Worm (Caenorhabditis elegans) whole organism, L4 larva: ENCODE data around the gene D2096.9.
A peak's percentile ranks its signal among the peaks of the same experiment; 100 is the strongest.

Experiments used
- D1046.2 ChIP-seq: fragments of 200-800 bp; sonication (Bioruptor generic); IDR thresholded peaks from 2 replicates; pipeline ENCODE4 v1.3.6; 2022; ENCODE audit warnings: missing genetic modification characterization, missing compliant biosample characterization
- F26F4.8 ChIP-seq: fragments of 200-800 bp; sonication (Bioruptor generic); conservative IDR thresholded peaks from 2 replicates; pipeline ENCODE4 v1.3.6; 2022; ENCODE audit warnings: missing genetic modification characterization, missing compliant biosample characterization
- F49E8.2 ChIP-seq: sonication (generic microtip); optimal IDR thresholded peaks from 2 replicates; lab custom pipeline; 2016; ENCODE audit warnings: missing compliant biosample characterization, mild to moderate bottlenecking, missing genetic modification characterization, borderline replicate concordance
- R02D3.7 ChIP-seq: fragments of 150-350 bp; sonication (generic microtip); optimal IDR thresholded peaks from 3 replicates; lab custom pipeline; 2014; ENCODE audit warnings: missing biosample characterization, missing genetic modification characterization
- T20F7.1 ChIP-seq: fragments of 200-800 bp; sonication (Bioruptor generic); optimal IDR thresholded peaks from 2 replicates; lab custom pipeline; 2018; ENCODE audit warnings: mild to moderate bottlenecking, missing genetic modification characterization, missing compliant biosample characterization
- T26A8.4 ChIP-seq: fragments of 200-800 bp; sonication (Bioruptor generic); IDR thresholded peaks from 2 replicates; pipeline ENCODE4 v1.3.6; 2022; ENCODE audit warnings: missing genetic modification characterization, missing compliant biosample characterization
- Y105C5A.15 ChIP-seq: fragments of 200-800 bp; sonication (Bioruptor generic); IDR thresholded peaks from 2 replicates; pipeline ENCODE4 v1.3.6; 2022; ENCODE audit warnings: missing genetic modification characterization, missing compliant biosample characterization
- Y48G9A.11 ChIP-seq: fragments of 200-800 bp; sonication (Bioruptor generic); IDR thresholded peaks from 2 replicates; pipeline ENCODE4 v1.3.6; 2022; ENCODE audit warnings: missing genetic modification reagents, missing genetic modification characterization, missing compliant biosample characterization
- Y5F2A.4 ChIP-seq: fragments of 200-800 bp; sonication (Bioruptor generic); optimal IDR thresholded peaks from 2 replicates; lab custom pipeline; 2018; ENCODE audit warnings: mild to moderate bottlenecking, missing genetic modification characterization, missing compliant biosample characterization
- ama-1 ChIP-seq: fragments of 150-350 bp; optimal IDR thresholded peaks from 2 replicates; lab custom pipeline; 2014; ENCODE audit warnings: inconsistent platforms, mixed read lengths
- arid-1 ChIP-seq: fragments of 200-800 bp; sonication (Bioruptor generic); conservative IDR thresholded peaks from 2 replicates; pipeline ENCODE4 v1.3.6; 2022; ENCODE audit warnings: missing genetic modification reagents, missing genetic modification characterization, missing compliant biosample characterization
- attf-4 ChIP-seq: sonication (generic microtip); optimal IDR thresholded peaks from 3 replicates; lab custom pipeline; 2017; ENCODE audit warnings: missing biosample characterization, missing genetic modification characterization
- ceh-28 ChIP-seq: fragments of 150-350 bp; optimal IDR thresholded peaks from 2 replicates; lab custom pipeline; 2014; ENCODE audit warnings: missing biosample characterization, missing genetic modification reagents, missing genetic modification characterization
- ceh-32 ChIP-seq: sonication (generic microtip); optimal IDR thresholded peaks from 2 replicates; lab custom pipeline; 2016; ENCODE audit warnings: mild to moderate bottlenecking, missing genetic modification characterization, missing compliant biosample characterization; ENCODE audit not compliant: poor library complexity
- ceh-44 ChIP-seq: fragments of 200-800 bp; sonication (Bioruptor generic); IDR thresholded peaks from 2 replicates; pipeline ENCODE4 v1.3.6; 2022; ENCODE audit warnings: missing genetic modification reagents, missing genetic modification characterization, missing compliant biosample characterization
- cey-2 ChIP-seq: sonication (generic microtip); optimal IDR thresholded peaks from 3 replicates; lab custom pipeline; 2017; ENCODE audit warnings: missing genetic modification characterization, mild to moderate bottlenecking, missing compliant biosample characterization, antibody characterized with exemption, borderline replicate concordance; ENCODE audit not compliant: insufficient read depth
- daf-16 ChIP-seq, 3 experiments: sonication (generic microtip); optimal IDR thresholded peaks; 2 replicates each; lab custom pipeline; 2016 to 2017; ENCODE audit warnings: missing genetic modification characterization in 3 of 3, missing genetic modification reagents in 3 of 3, mild to moderate bottlenecking in 2 of 3, missing compliant biosample characterization in 2 of 3, missing biosample characterization in 1 of 3, moderate library complexity in 1 of 3
- daf-19 ChIP-seq: fragments of 200-800 bp; sonication (Bioruptor generic); conservative IDR thresholded peaks from 2 replicates; pipeline ENCODE4 v1.3.6; 2022; ENCODE audit warnings: missing genetic modification characterization, missing compliant biosample characterization
- daf-8 ChIP-seq: fragments of 200-800 bp; sonication (Bioruptor generic); IDR thresholded peaks from 2 replicates; pipeline ENCODE4 v1.3.6; 2022; ENCODE audit warnings: missing genetic modification characterization, missing compliant biosample characterization
- dmd-8 ChIP-seq: fragments of 200-800 bp; sonication (Bioruptor generic); IDR thresholded peaks from 2 replicates; pipeline ENCODE4 v1.3.6; 2022; ENCODE audit warnings: missing genetic modification characterization, missing compliant biosample characterization
- dve-1 ChIP-seq: sonication (generic microtip); optimal IDR thresholded peaks from 2 replicates; lab custom pipeline; 2017; ENCODE audit warnings: antibody characterized with exemption, mild to moderate bottlenecking, missing genetic modification characterization, missing compliant biosample characterization; ENCODE audit not compliant: insufficient read depth
- fkh-10 ChIP-seq: fragments of 150-350 bp; optimal IDR thresholded peaks from 2 replicates; lab custom pipeline; 2014; ENCODE audit warnings: missing biosample characterization, missing genetic modification reagents, missing genetic modification characterization
- lin-13 ChIP-seq: fragments of 150-350 bp; optimal IDR thresholded peaks from 2 replicates; lab custom pipeline; 2014; ENCODE audit warnings: missing biosample characterization, missing genetic modification reagents, missing genetic modification characterization
- lin-39 ChIP-seq: fragments of 150-350 bp; optimal IDR thresholded peaks from 2 replicates; lab custom pipeline; 2014; ENCODE audit warnings: missing biosample characterization, missing genetic modification reagents, missing genetic modification characterization
- madf-5 ChIP-seq, 2 experiments: fragments of 200-800 bp; sonication (Bioruptor generic); IDR thresholded peaks; 2 replicates each; pipeline ENCODE4 v1.3.6; 2022; ENCODE audit warnings: missing compliant biosample characterization in 2 of 2, missing genetic modification characterization in 2 of 2
- madf-9 ChIP-seq: fragments of 200-800 bp; sonication (Bioruptor generic); conservative IDR thresholded peaks from 2 replicates; pipeline ENCODE4 v1.3.6; 2022; ENCODE audit warnings: missing genetic modification reagents, missing genetic modification characterization, missing compliant biosample characterization
- mes-2 ChIP-seq: sonication (generic microtip); optimal IDR thresholded peaks from 2 replicates; lab custom pipeline; 2016; ENCODE audit warnings: missing genotype, mild to moderate bottlenecking, missing genetic modification characterization, missing compliant biosample characterization; ENCODE audit not compliant: poor library complexity, severe bottlenecking
- nhr-111 ChIP-seq: fragments of 200-800 bp; sonication (Bioruptor generic); optimal IDR thresholded peaks from 2 replicates; lab custom pipeline; 2018; ENCODE audit warnings: mild to moderate bottlenecking, missing genetic modification characterization, missing compliant biosample characterization
- nhr-28 ChIP-seq: fragments of 150-350 bp; optimal IDR thresholded peaks from 2 replicates; lab custom pipeline; 2014; ENCODE audit warnings: missing biosample characterization, missing genetic modification characterization
- nhr-41 ChIP-seq: fragments of 200-800 bp; sonication (Bioruptor generic); IDR thresholded peaks from 2 replicates; pipeline ENCODE4 v1.3.6; 2022; ENCODE audit warnings: missing genetic modification reagents, missing genetic modification characterization, missing compliant biosample characterization
- nhr-48 ChIP-seq: sonication (generic microtip); optimal IDR thresholded peaks from 2 replicates; lab custom pipeline; 2016; ENCODE audit warnings: mild to moderate bottlenecking, missing genetic modification characterization, missing compliant biosample characterization
- nhr-77 ChIP-seq: fragments of 150-350 bp; optimal IDR thresholded peaks from 2 replicates; lab custom pipeline; 2014; ENCODE audit warnings: missing biosample characterization, missing genetic modification characterization
- pqm-1 ChIP-seq: sonication (generic microtip); optimal IDR thresholded peaks from 2 replicates; lab custom pipeline; 2017; ENCODE audit warnings: missing biosample characterization, missing genetic modification characterization
- saeg-2 ChIP-seq: fragments of 200-800 bp; sonication (Bioruptor generic); IDR thresholded peaks from 2 replicates; pipeline ENCODE4 v1.3.6; 2022; ENCODE audit warnings: missing genetic modification reagents, missing genetic modification characterization, missing compliant biosample characterization
- set-16 ChIP-seq: fragments of 200-800 bp; sonication (Bioruptor generic); IDR thresholded peaks from 2 replicates; pipeline ENCODE4 v1.3.6; 2022; ENCODE audit warnings: missing genetic modification reagents, missing genetic modification characterization, missing compliant biosample characterization
- snpc-1.2 ChIP-seq: fragments of 200-800 bp; sonication (Bioruptor generic); IDR thresholded peaks from 2 replicates; pipeline ENCODE4 v1.3.6; 2022; ENCODE audit warnings: missing genetic modification reagents, missing genetic modification characterization, missing compliant biosample characterization
- snpc-4 ChIP-seq: fragments of 150-350 bp; optimal IDR thresholded peaks from 2 replicates; lab custom pipeline; 2014; ENCODE audit warnings: missing biosample characterization, missing genetic modification characterization
- spr-1 ChIP-seq: sonication (generic microtip); optimal IDR thresholded peaks from 2 replicates; lab custom pipeline; 2016; ENCODE audit warnings: mild to moderate bottlenecking, missing genetic modification characterization, missing compliant biosample characterization
- tra-1 ChIP-seq: fragments of 200-800 bp; sonication (Bioruptor generic); IDR thresholded peaks from 2 replicates; pipeline ENCODE4 v1.3.6; 2022; ENCODE audit warnings: missing genetic modification reagents, missing genetic modification characterization, missing compliant biosample characterization
- unc-130 ChIP-seq: sonication (generic microtip); optimal IDR thresholded peaks from 2 replicates; lab custom pipeline; 2016; ENCODE audit warnings: missing genetic modification reagents, missing genetic modification characterization, missing compliant biosample characterization
- vab-7 ChIP-seq: fragments of 200-800 bp; sonication (Bioruptor generic); IDR thresholded peaks from 2 replicates; pipeline ENCODE4 v1.3.6; 2022; ENCODE audit warnings: missing genetic modification reagents, missing genetic modification characterization, missing compliant biosample characterization
- zag-1 ChIP-seq: fragments of 150-350 bp; optimal IDR thresholded peaks from 2 replicates; lab custom pipeline; 2014; ENCODE audit warnings: missing biosample characterization, missing genetic modification characterization
- zfp-2 ChIP-seq: sonication (generic microtip); optimal IDR thresholded peaks from 2 replicates; lab custom pipeline; 2016; ENCODE audit warnings: mild to moderate bottlenecking, missing genetic modification characterization, missing compliant biosample characterization
- zfp-3 ChIP-seq: fragments of 200-800 bp; sonication (Bioruptor generic); conservative IDR thresholded peaks from 2 replicates; pipeline ENCODE4 v1.3.6; 2022; ENCODE audit warnings: missing genetic modification reagents, missing genetic modification characterization, missing compliant biosample characterization
- ztf-7 ChIP-seq: fragments of 150-350 bp; optimal IDR thresholded peaks from 2 replicates; lab custom pipeline; 2014; ENCODE audit warnings: missing biosample characterization, missing genetic modification characterization

The D2096.9 gene

DNA sequence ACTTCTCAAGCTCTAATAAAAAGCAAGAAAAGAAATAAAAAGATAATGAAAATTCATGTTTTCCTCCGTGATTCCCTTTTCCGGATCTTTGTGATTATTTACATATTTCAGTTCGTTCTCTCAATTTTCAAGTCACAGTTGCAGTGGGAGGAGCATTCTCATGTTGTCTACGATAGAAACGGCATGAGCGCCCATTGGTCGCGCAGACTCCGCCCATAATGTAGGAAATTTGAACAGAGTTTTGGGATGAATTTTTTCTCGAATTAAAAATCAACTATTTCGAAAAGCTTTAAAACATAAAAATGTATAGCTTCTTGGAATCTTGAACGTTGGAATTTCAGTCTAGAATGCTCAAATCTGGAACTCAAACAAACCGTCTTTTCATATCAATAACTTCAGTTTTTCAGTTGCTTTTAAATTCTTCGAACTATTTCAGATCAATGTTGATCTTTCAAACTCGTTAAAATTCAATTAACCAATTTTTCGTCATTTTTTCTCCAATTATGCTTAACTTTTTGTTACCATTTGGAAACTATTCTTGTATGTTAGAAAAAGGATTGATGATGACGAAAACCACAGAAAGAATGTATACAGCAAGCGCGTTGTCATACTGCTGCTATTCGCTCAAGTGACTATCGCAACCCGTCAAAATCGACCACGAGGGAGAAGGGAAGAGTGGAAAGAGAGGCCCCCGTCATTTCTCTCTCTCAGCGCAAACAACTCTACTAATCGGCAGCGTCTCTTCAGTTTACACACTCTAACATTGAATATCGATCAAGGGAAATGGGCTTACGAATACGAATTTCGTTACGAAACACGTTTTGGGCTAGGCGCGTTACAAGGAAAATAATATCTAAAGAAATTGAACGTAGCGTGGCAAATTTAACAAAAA is 49.2 kb upstream of the D2096.9 start (continued):
- TF ChIP-seq Y5F2A.4 (GFP tag; lab: Kevin White, UChicago) (no peak), zfp-3 (peak; percentile 71; the same call in 1 of the 2 replicates), fkh-10 (GFP tag; lab: Kevin White, UChicago) (no peak), cey-2 (tag; lab: Kevin White, UChicago) (no peak), set-16 (GFP tag; lab: Robert Waterston, UW) (peak; percentile 31; the same call in 1 of the 2 replicates), Y48G9A.11 (peak; percentile 36), snpc-4 (peak; percentile 45), ama-1 (lab: Kevin White, UChicago) (peak; percentile 96), unc-130 (GFP tag; lab: Kevin White, UChicago) (no peak), madf-9 (GFP tag; lab: Robert Waterston, UW) (peak; percentile 29; the same call in 1 of the 2 replicates), T26A8.4 (GFP tag; lab: Robert Waterston, UW) (no peak), snpc-1.2 (GFP tag; lab: Robert Waterston, UW) (peak; percentile 24; the same call in 1 of the 2 replicates), daf-19 (GFP tag; lab: Robert Waterston, UW) (no peak)

DNA sequence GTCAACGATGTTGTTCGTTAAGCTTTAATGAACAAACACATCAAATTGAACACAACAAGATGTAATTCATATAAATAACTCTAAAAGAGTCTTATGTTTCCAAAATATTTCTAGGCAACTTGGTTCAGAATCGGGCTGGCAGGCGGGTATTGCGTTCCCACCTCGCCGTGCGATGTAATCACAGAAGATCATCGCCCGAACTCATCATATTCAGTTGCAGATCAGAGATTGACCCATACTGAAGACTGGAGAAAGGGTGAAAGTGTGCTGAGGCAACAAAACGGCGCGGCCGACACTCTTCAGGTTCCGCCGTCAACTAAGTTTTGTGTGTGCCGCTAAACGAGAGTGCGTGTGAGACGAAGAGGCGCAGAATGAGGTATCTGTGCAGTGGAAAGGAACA is 45.9 kb upstream of the D2096.9 start:
- TF ChIP-seq F49E8.2 (tag; lab: Kevin White, UChicago): peak; percentile 96
- TF ChIP-seq nhr-48 (tag; lab: Kevin White, UChicago): peak; percentile 78
- peak; percentile 47 for TF ChIP-seq nhr-77
- TF ChIP-seq nhr-111: no peak
- no peak for TF ChIP-seq cey-2 (tag; lab: Kevin White, UChicago)
- no peak for TF ChIP-seq T26A8.4 (GFP tag; lab: Robert Waterston, UW)
- peak; percentile 65 for TF ChIP-seq ztf-7 (tag; lab: Kevin White, UChicago)
- peak; percentile 88 for TF ChIP-seq arid-1 (GFP tag; lab: Robert Waterston, UW)
- TF ChIP-seq ama-1 (lab: Kevin White, UChicago): peak; percentile 98
- TF ChIP-seq nhr-41 (GFP tag; lab: Robert Waterston, UW): no peak
- peak; percentile 78 for TF ChIP-seq lin-13 (GFP tag; lab: Kevin White, UChicago)
- TF ChIP-seq attf-4 (tag; lab: Kevin White, UChicago): no peak
- TF ChIP-seq dmd-8: 0 out of 2 replicates have a peak, but pooled peaks have one; percentile 28
- TF ChIP-seq lin-39 (tag; lab: Kevin White, UChicago): no peak
- TF ChIP-seq ceh-28 (tag; lab: Kevin White, UChicago): no peak
- no peak for TF ChIP-seq zag-1 (tag; lab: Kevin White, UChicago)
- peak; percentile 41 for TF ChIP-seq zfp-2 (tag; lab: Kevin White, UChicago)
- TF ChIP-seq R02D3.7: no peak
- 0 out of 2 replicates have a peak, but pooled peaks have one; percentile 52 for TF ChIP-seq Y105C5A.15 (GFP tag; lab: Robert Waterston, UW)
- TF ChIP-seq dve-1: peak; percentile 79
- no peak for TF ChIP-seq F26F4.8
- peak; percentile 44 for TF ChIP-seq ceh-32 (tag; lab: Kevin White, UChicago)
- TF ChIP-seq D1046.2 (GFP tag; lab: Robert Waterston, UW): no peak
- peak; percentile 59 for TF ChIP-seq tra-1
- peak; percentile 88 for TF ChIP-seq nhr-28 (tag; lab: Kevin White, UChicago)
- TF ChIP-seq fkh-10 (GFP tag; lab: Kevin White, UChicago): peak; percentile 17
- TF ChIP-seq mes-2 (tag; lab: Kevin White, UChicago): peak; percentile 87
- peak; percentile 9 for TF ChIP-seq T20F7.1 (GFP tag; lab: Kevin White, UChicago)
- TF ChIP-seq daf-8 (GFP tag; lab: Robert Waterston, UW): no peak
- TF ChIP-seq madf-5 (GFP tag; IDR thresholded peaks at IDR 0.05; lab: Robert Waterston, UW): 0 out of 4 replicates have a peak, but pooled peaks of 1 of the 2 experiments have one; percentile 31
- peak; percentile 100 for TF ChIP-seq ceh-44
- peak; percentile 43 to 84 for TF ChIP-seq daf-16 (GFP tag; optimal IDR thresholded peaks at IDR 0.05; lab: Kevin White, UChicago)
- peak; percentile 89 for TF ChIP-seq daf-16 (tag; optimal IDR thresholded peaks at IDR 0.05; lab: Kevin White, UChicago)
- peak; percentile 85; the same call in 1 of the 2 replicates for TF ChIP-seq saeg-2 (GFP tag; lab: Robert Waterston, UW)
- no peak for TF ChIP-seq daf-19 (GFP tag; lab: Robert Waterston, UW)
- peak; percentile 34 for TF ChIP-seq pqm-1 (tag; lab: Kevin White, UChicago)
- peak; percentile 52; the same call in 1 of the 2 replicates for TF ChIP-seq vab-7 (GFP tag; lab: Robert Waterston, UW)
- TF ChIP-seq spr-1: peak; percentile 94
